Comparison of ENCODE assay signal across 2 fruit fly cellular contexts in the genomic region with DNA sequence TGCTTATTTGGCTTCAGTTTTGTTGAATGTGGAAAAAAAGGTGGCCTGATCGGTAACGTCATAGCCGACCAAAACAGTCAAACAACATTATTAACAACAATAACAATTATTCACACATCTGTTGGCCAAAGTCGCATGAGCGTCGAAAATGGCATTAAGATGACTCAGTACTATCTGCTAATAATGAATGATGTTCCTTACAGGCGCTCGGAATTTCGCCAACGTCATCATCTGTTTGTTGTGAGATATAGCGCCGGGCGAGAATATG.
TF ChIP-seq lines count a peak whose summit lies in the region.

No protein-coding gene starts in this region.

- no peak for TF ChIP-seq CTCF in whole organism, embryonic (GFP tag; optimal IDR thresholded peaks at IDR 0.05; lab: Kevin White, UChicago)

TF ChIP-seq in whole organism, adult, 20 proteins besides CTCF, POLR2A, EP300 and RAD21:
- TF ChIP-seq bab1 (GFP tag; optimal IDR thresholded peaks at IDR 0.05; lab: Kevin White, UChicago) (peak; percentile 84), cnc (optimal IDR thresholded peaks at IDR 0.05; lab: Kevin White, UChicago) (no peak), CG7101 (tag; optimal IDR thresholded peaks at IDR 0.05; lab: Kevin White, UChicago) (peak; percentile 32), tj (GFP tag; optimal IDR thresholded peaks at IDR 0.05; lab: Kevin White, UChicago) (peak; percentile 45), kay (GFP tag; lab: Kevin White, UChicago; ENCODE audit: borderline replicate concordance) (no peak), Clk (GFP tag; optimal IDR thresholded peaks at IDR 0.05; lab: Kevin White, UChicago) (no peak), CG7045 (GFP tag; optimal IDR thresholded peaks at IDR 0.05; lab: Kevin White, UChicago) (no peak), ovo (GFP tag; optimal IDR thresholded peaks at IDR 0.05; lab: Kevin White, UChicago) (no peak), CG12768 (GFP tag; optimal IDR thresholded peaks at IDR 0.05; lab: Kevin White, UChicago) (no peak), Hr96 (GFP tag; optimal IDR thresholded peaks at IDR 0.05; lab: Kevin White, UChicago) (no peak), toe (GFP tag; optimal IDR thresholded peaks at IDR 0.05; lab: Kevin White, UChicago) (no peak), CG5204 (GFP tag; optimal IDR thresholded peaks at IDR 0.05; lab: Kevin White, UChicago) (no peak), CG33017 (tag; optimal IDR thresholded peaks at IDR 0.05; lab: Kevin White, UChicago) (no peak), pad (GFP tag; optimal IDR thresholded peaks at IDR 0.05; lab: Kevin White, UChicago) (peak; percentile 5)
TF ChIP-seq in whole organism, adult: peak in this region for 4.

TF ChIP-seq in whole organism, embryonic, 481 proteins besides CTCF, POLR2A, EP300 and RAD21:
- TF ChIP-seq D (optimal IDR thresholded peaks at IDR 0.05; lab: Kevin White, UChicago) (no peak), D (GFP tag; optimal IDR thresholded peaks at IDR 0.05; lab: Kevin White, UChicago) (no peak), CG7271 (tag; optimal IDR thresholded peaks at IDR 0.05; lab: Kevin White, UChicago) (no peak), Gug (GFP tag; IDR thresholded peaks at IDR 0.05; lab: Robert Waterston, UW) (no peak), cwo (GFP tag; optimal IDR thresholded peaks at IDR 0.05; lab: Kevin White, UChicago) (no peak), h (optimal IDR thresholded peaks at IDR 0.05; lab: Kevin White, UChicago) (no peak), dysf (GFP tag; IDR thresholded peaks at IDR 0.05; lab: Robert Waterston, UW) (no peak), gcm2 (GFP tag; optimal IDR thresholded peaks at IDR 0.05; lab: Kevin White, UChicago) (no peak), B-H2 (GFP tag; optimal IDR thresholded peaks at IDR 0.05; lab: Kevin White, UChicago) (peak; percentile 12), unc-4 (GFP tag; IDR thresholded peaks at IDR 0.05; lab: Robert Waterston, UW; ENCODE audit: partially characterized antibody) (no peak), cato (GFP tag; optimal IDR thresholded peaks at IDR 0.05; lab: Kevin White, UChicago; ENCODE audit: borderline replicate concordance) (no peak), Trl (optimal IDR thresholded peaks at IDR 0.05; lab: Kevin White, UChicago) (peak in 1 of 2 experiments; percentile 46), Trl (GFP tag; optimal IDR thresholded peaks at IDR 0.05; lab: Kevin White, UChicago) (no peak), eyg (GFP tag; optimal IDR thresholded peaks at IDR 0.05; lab: Kevin White, UChicago) (no peak), trh (GFP tag; optimal IDR thresholded peaks at IDR 0.05; lab: Kevin White, UChicago) (no peak), pho (GFP tag; optimal IDR thresholded peaks at IDR 0.05; lab: Kevin White, UChicago) (no peak), CG1603 (tag; optimal IDR thresholded peaks at IDR 0.05; lab: Kevin White, UChicago) (no peak), Nf-YC (tag; optimal IDR thresholded peaks at IDR 0.05; lab: Kevin White, UChicago) (peak; percentile 4), CG7745 (tag; optimal IDR thresholded peaks at IDR 0.05; lab: Kevin White, UChicago) (no peak), tll (GFP tag; optimal IDR thresholded peaks at IDR 0.05; lab: Kevin White, UChicago) (no peak), CG18599 (GFP tag; optimal IDR thresholded peaks at IDR 0.05; lab: Kevin White, UChicago) (no peak), lilli (GFP tag; optimal IDR thresholded peaks at IDR 0.05; lab: Kevin White, UChicago) (no peak), yki (optimal IDR thresholded peaks at IDR 0.05; lab: Kevin White, UChicago) (no peak), gsb-n (tag; optimal IDR thresholded peaks at IDR 0.05; lab: Kevin White, UChicago) (no peak), sna (GFP tag; IDR thresholded peaks at IDR 0.05; lab: Robert Waterston, UW; ENCODE audit: partially characterized antibody) (no peak), CG13287 (GFP tag; IDR thresholded peaks at IDR 0.05; lab: Robert Waterston, UW; ENCODE audit: partially characterized antibody) (no peak), Ravus (GFP tag; IDR thresholded peaks at IDR 0.05; lab: Robert Waterston, UW) (no peak), chinmo (GFP tag; IDR thresholded peaks at IDR 0.05; lab: Robert Waterston, UW; ENCODE audit: partially characterized antibody) (peak; percentile 78; the same call in 1 of the 4 replicates), stc (GFP tag; IDR thresholded peaks at IDR 0.05; lab: Robert Waterston, UW) (no peak), tup (GFP tag; optimal IDR thresholded peaks at IDR 0.05; lab: Kevin White, UChicago) (no peak), wor (GFP tag; IDR thresholded peaks at IDR 0.05; lab: Robert Waterston, UW) (no peak), Sry-β (GFP tag; optimal IDR thresholded peaks at IDR 0.05; lab: Kevin White, UChicago) (no peak), CG4404 (GFP tag; IDR thresholded peaks at IDR 0.05; lab: Robert Waterston, UW) (no peak)
